Worm (Caenorhabditis elegans): ENCODE measurements around the gene W08E12.5.
"Not testable (repeated sequence)": the region's sequence is repeated elsewhere in the genome, so short reads cannot be mapped to it uniquely, and the experiment has no call there.

W08E12.5 gene

DNA sequence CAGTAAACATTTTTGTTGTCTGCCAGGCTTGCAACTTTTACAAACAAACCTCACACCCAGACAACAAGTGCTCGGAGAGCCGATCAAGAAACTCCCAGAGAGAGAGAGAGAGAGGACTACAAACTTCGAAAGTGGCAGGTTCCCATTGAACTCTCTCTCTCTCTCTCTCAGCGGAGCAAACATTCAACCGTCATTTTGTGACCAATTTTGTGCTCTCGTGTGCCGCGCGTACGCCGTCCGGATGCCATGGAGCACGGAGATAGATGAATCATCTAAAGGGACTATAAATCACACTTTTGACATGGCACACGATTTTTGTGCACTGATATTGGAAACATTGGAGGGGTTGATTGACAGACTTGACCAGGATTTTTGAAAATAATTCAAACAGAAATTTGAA, 8.3 kb downstream of the W08E12.5 start:
- no peak for TF ChIP-seq bed-3 (GFP tag; optimal IDR thresholded peaks at IDR 0.05)
- no peak for TF ChIP-seq nhr-2 (tag; optimal IDR thresholded peaks at IDR 0.05)
- no peak for TF ChIP-seq nhr-28 (tag; optimal IDR thresholded peaks at IDR 0.05)
- TF ChIP-seq M03D4.4 (tag; optimal IDR thresholded peaks at IDR 0.05), result no peak
- TF ChIP-seq sptf-1 (tag; optimal IDR thresholded peaks at IDR 0.05), result no peak
- TF ChIP-seq ztf-11 (tag; optimal IDR thresholded peaks at IDR 0.05), result no peak
- TF ChIP-seq cnd-1 (tag; optimal IDR thresholded peaks at IDR 0.05), result no peak
- no peak for TF ChIP-seq drap-1 (GFP tag; optimal IDR thresholded peaks at IDR 0.05)
- no peak for TF ChIP-seq ceh-39 (tag; optimal IDR thresholded peaks at IDR 0.05)
- TF ChIP-seq zip-8 (tag; optimal IDR thresholded peaks at IDR 0.05), result no peak
- no peak for TF ChIP-seq flh-1 (GFP tag; optimal IDR thresholded peaks at IDR 0.05)

- TF ChIP-seq snpc-4 (tag; optimal IDR thresholded peaks at IDR 0.05), result no peak
- no peak for TF ChIP-seq hlh-1 (tag; optimal IDR thresholded peaks at IDR 0.05)
- no peak for TF ChIP-seq unc-62 (GFP tag; optimal IDR thresholded peaks at IDR 0.05)
- no peak for TF ChIP-seq M03D4.4 (tag; optimal IDR thresholded peaks at IDR 0.05)
- no peak for TF ChIP-seq blmp-1 (tag; optimal IDR thresholded peaks at IDR 0.05)
- TF ChIP-seq ceh-39 (tag; optimal IDR thresholded peaks at IDR 0.05), result no peak
- no peak for TF ChIP-seq nhr-2 (tag; optimal IDR thresholded peaks at IDR 0.05)
- no peak for TF ChIP-seq sem-2 (GFP tag; optimal IDR thresholded peaks at IDR 0.05)
- no peak for TF ChIP-seq elt-1 (tag; optimal IDR thresholded peaks at IDR 0.05; ENCODE audit: borderline replicate concordance, insufficient read depth)
- TF ChIP-seq ceh-83 (GFP tag; optimal IDR thresholded peaks at IDR 0.05), result no peak
- TF ChIP-seq cnd-1 (tag; optimal IDR thresholded peaks at IDR 0.05), result no peak
- TF ChIP-seq nhr-76 (tag; optimal IDR thresholded peaks at IDR 0.05), result no peak
- no peak for TF ChIP-seq mls-2 (tag; optimal IDR thresholded peaks at IDR 0.05)
- no peak for TF ChIP-seq ztf-11 (tag; optimal IDR thresholded peaks at IDR 0.05)
- no peak for TF ChIP-seq unc-120 (tag; optimal IDR thresholded peaks at IDR 0.05; ENCODE audit: poor library complexity, severe bottlenecking)
- TF ChIP-seq ham-2 (GFP tag; optimal IDR thresholded peaks at IDR 0.05), result no peak
These were observed 10.1 kb downstream of the W08E12.5 start for ce11 chrIV:3310662-3311219.

ce11 chrIV:3311243-3311642, 10.7 kb downstream of the W08E12.5 start, which contains the start of gene zip-11:
Gene zip-11, plus strand, starts transcription at chrIV:3311276.
- TF ChIP-seq nhr-2 (tag; optimal IDR thresholded peaks at IDR 0.05) (no peak), unc-62 (GFP tag; optimal IDR thresholded peaks at IDR 0.05) (peak; percentile 34), mep-1 (tag; optimal IDR thresholded peaks at IDR 0.05) (peak; percentile 24), nhr-237 (tag; optimal IDR thresholded peaks at IDR 0.05) (peak; percentile 24), blmp-1 (tag; optimal IDR thresholded peaks at IDR 0.05) (no peak), unc-120 (tag; optimal IDR thresholded peaks at IDR 0.05; ENCODE audit: poor library complexity, severe bottlenecking) (peak; percentile 62), ceh-39 (tag; optimal IDR thresholded peaks at IDR 0.05) (peak; percentile 23), lsy-2 (tag; optimal IDR thresholded peaks at IDR 0.05) (peak; percentile 21), ceh-43 (GFP tag; optimal IDR thresholded peaks at IDR 0.05) (no peak), pha-4 (tag; optimal IDR thresholded peaks at IDR 0.05) (peak; percentile 60)

- peak; percentile 85 for TF ChIP-seq lsy-2 (tag; optimal IDR thresholded peaks at IDR 0.05)
These were observed 12.7 kb downstream of the W08E12.5 start for ce11 chrIV:3313311-3313710.

DNA sequence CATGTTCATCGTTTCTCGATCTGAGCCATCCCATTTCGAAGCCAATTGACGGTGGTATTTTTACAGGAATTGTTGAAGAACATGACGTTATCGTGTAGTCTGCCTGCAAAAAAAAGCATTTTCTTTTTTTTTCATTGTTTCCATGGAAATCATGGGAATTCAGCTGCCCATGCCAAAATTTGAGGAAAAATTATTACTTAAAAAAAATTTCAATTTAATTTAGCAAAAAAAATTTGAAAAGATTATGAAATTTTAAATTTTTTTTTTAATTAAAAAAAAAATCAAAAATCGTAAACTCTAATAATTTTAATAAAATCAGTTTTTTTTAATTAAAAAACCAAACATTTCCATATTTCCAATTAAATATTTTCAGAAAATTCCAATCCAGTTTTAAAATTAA, 31.2 kb downstream of the W08E12.5 start, which contains the start of gene F42A6.5:
Gene F42A6.5, minus strand, starts transcription at position 101 of the 400 bp plus-strand sequence.
- TF ChIP-seq ceh-39 (tag; optimal IDR thresholded peaks at IDR 0.05); nhr-28 (tag; optimal IDR thresholded peaks at IDR 0.05); bed-3 (GFP tag; optimal IDR thresholded peaks at IDR 0.05): not testable (repeated sequence)

DNA sequence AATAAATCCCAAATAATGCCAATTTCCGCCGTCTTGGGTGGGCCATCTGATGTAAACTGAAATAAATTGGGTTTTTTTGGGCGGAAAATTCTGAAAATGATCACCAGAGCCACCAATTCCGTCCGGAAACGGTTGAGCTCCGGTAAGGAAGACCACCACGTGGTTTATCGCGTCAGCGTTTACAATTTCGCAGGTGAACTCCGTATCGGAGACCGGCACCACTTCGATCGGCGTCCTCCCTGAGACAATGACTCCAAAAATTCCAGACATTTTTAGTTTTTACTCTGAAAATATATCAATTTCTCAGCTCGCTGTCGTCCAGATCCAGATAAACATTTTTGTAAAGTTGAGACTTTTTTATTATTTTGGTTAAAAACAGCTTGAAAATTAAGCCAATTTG, 36.0 kb downstream of the W08E12.5 start, which contains the start of gene F42A6.6:
Gene F42A6.6, minus strand, starts transcription at position 289 of the 400 bp plus-strand sequence.
- no peak for TF ChIP-seq sem-2 (GFP tag; optimal IDR thresholded peaks at IDR 0.05)
- TF ChIP-seq ces-1 (GFP tag; optimal IDR thresholded peaks at IDR 0.05), result no peak
- TF ChIP-seq cnd-1 (tag; optimal IDR thresholded peaks at IDR 0.05), result peak; percentile 13
- no peak for TF ChIP-seq drap-1 (GFP tag; optimal IDR thresholded peaks at IDR 0.05)
- TF ChIP-seq unc-62 (GFP tag; optimal IDR thresholded peaks at IDR 0.05), result no peak
- TF ChIP-seq M03D4.4 (tag; optimal IDR thresholded peaks at IDR 0.05), result peak; percentile 35
- TF ChIP-seq nhr-237 (tag; optimal IDR thresholded peaks at IDR 0.05), result no peak
- peak; percentile 65 for TF ChIP-seq ceh-83 (GFP tag; optimal IDR thresholded peaks at IDR 0.05)
- TF ChIP-seq flh-1 (GFP tag; optimal IDR thresholded peaks at IDR 0.05), result no peak
- no peak for TF ChIP-seq ham-2 (GFP tag; optimal IDR thresholded peaks at IDR 0.05)
- no peak for TF ChIP-seq snpc-4 (tag; optimal IDR thresholded peaks at IDR 0.05)
- no peak for TF ChIP-seq mep-1 (tag; optimal IDR thresholded peaks at IDR 0.05)
- TF ChIP-seq tbx-8 (GFP tag; optimal IDR thresholded peaks at IDR 0.05), result no peak
